Fruit fly (Drosophila melanogaster): ENCODE data around the gene NetA.

Gene NetA

dm6 chrX:14633168-14633567 lies 20.6 kb downstream of the NetA start (continued):
- TF ChIP-seq corto (GFP tag; optimal IDR thresholded peaks at IDR 0.05) (no peak), CG8281 (tag; optimal IDR thresholded peaks at IDR 0.05) (no peak), caup (GFP tag; optimal IDR thresholded peaks at IDR 0.05; ENCODE audit: severe bottlenecking) (peak; percentile 2), CG14860 (GFP tag; IDR thresholded peaks at IDR 0.05; ENCODE audit: partially characterized antibody) (no peak), Nf-YC (tag; optimal IDR thresholded peaks at IDR 0.05) (no peak), CG10979 (tag; optimal IDR thresholded peaks at IDR 0.05) (peak; percentile 74), CG9932 (GFP tag; IDR thresholded peaks at IDR 0.05) (no peak), CG32532 (GFP tag; IDR thresholded peaks at IDR 0.05) (no peak), CG7963 (GFP tag; IDR thresholded peaks at IDR 0.05; ENCODE audit: partially characterized antibody) (no peak), sob (GFP tag; IDR thresholded peaks at IDR 0.05) (0 out of 2 replicates have a peak, but pooled peaks have one; percentile 28), CG30431 (GFP tag; optimal IDR thresholded peaks at IDR 0.05) (peak; percentile 52), CG2712 (tag; optimal IDR thresholded peaks at IDR 0.05) (peak; percentile 75), Dip3 (GFP tag; optimal IDR thresholded peaks at IDR 0.05) (peak; percentile 6), HLHmδ (GFP tag; optimal IDR thresholded peaks at IDR 0.05) (no peak), sug (tag; optimal IDR thresholded peaks at IDR 0.05) (no peak), Kr (GFP tag; optimal IDR thresholded peaks at IDR 0.05) (no peak), CG12219 (GFP tag; optimal IDR thresholded peaks at IDR 0.05) (peak; percentile 29), Blimp-1 (GFP tag; optimal IDR thresholded peaks at IDR 0.05) (peak; percentile 79), Gug (GFP tag; IDR thresholded peaks at IDR 0.05) (peak; percentile 38; the same call in 1 of the 4 replicates), Fer3 (tag; optimal IDR thresholded peaks at IDR 0.05) (peak; percentile 41), lola (GFP tag; optimal IDR thresholded peaks at IDR 0.05) (peak in 1 of 3 experiments; percentile 64), lov (optimal IDR thresholded peaks at IDR 0.05) (no peak), lov (GFP tag; IDR thresholded peaks at IDR 0.05) (0 out of 3 replicates have a peak, but pooled peaks have one; percentile 30), CG6654 (GFP tag; optimal IDR thresholded peaks at IDR 0.05) (peak; percentile 28), ERR (GFP tag; optimal IDR thresholded peaks at IDR 0.05) (no peak), CG9609 (GFP tag; optimal IDR thresholded peaks at IDR 0.05) (peak; percentile 54), Atf-2 (GFP tag; optimal IDR thresholded peaks at IDR 0.05) (peak; percentile 28), Nf-YB (GFP tag; optimal IDR thresholded peaks at IDR 0.05) (peak; percentile 26), tna (GFP tag; IDR thresholded peaks at IDR 0.05; ENCODE audit: partially characterized antibody) (no peak), CG8924 (tag; optimal IDR thresholded peaks at IDR 0.05) (peak; percentile 60), Chrac-16 (GFP tag; optimal IDR thresholded peaks at IDR 0.05) (peak; percentile 56), dmrt99B (tag; optimal IDR thresholded peaks at IDR 0.05) (peak; percentile 65), CG31388 (GFP tag; optimal IDR thresholded peaks at IDR 0.05) (no peak), nerfin-1 (tag; optimal IDR thresholded peaks at IDR 0.05) (peak; percentile 34), hth (optimal IDR thresholded peaks at IDR 0.05) (no peak), Ets97D (GFP tag; optimal IDR thresholded peaks at IDR 0.05) (no peak), knrl (GFP tag; IDR thresholded peaks at IDR 0.05; ENCODE audit: partially characterized antibody) (no peak), Sox102F (GFP tag; optimal IDR thresholded peaks at IDR 0.05) (peak; percentile 75), disco-r (GFP tag; optimal IDR thresholded peaks at IDR 0.05) (peak; percentile 10), Mrtf (GFP tag; IDR thresholded peaks at IDR 0.05) (no peak), CG11723 (GFP tag; optimal IDR thresholded peaks at IDR 0.05) (peak; percentile 32), z (GFP tag; IDR thresholded peaks at IDR 0.05) (0 out of 3 replicates have a peak, but pooled peaks have one; percentile 23), CG4730 (GFP tag; IDR thresholded peaks at IDR 0.05) (no peak), slp2 (GFP tag; optimal IDR thresholded peaks at IDR 0.05) (peak; percentile 58), dan (GFP tag; IDR thresholded peaks at IDR 0.05) (no peak), Rfx (GFP tag; IDR thresholded peaks at IDR 0.05) (no peak), Hr78 (GFP tag; optimal IDR thresholded peaks at IDR 0.05) (no peak), pros (GFP tag; optimal IDR thresholded peaks at IDR 0.05) (no peak), CG4360 (GFP tag; IDR thresholded peaks at IDR 0.05) (0 out of 2 replicates have a peak, but pooled peaks have one; percentile 18), CHES-1-like (GFP tag; optimal IDR thresholded peaks at IDR 0.05) (no peak)
